Fruit fly (Drosophila melanogaster) whole organism, embryonic: ENCODE results near the gene ND-30.
A peak's percentile ranks its signal among the peaks of the same experiment; 100 is the strongest.

Source experiments
- ATbp ChIP-seq: fragments of 200-800 bp; sonication (Bioruptor generic); optimal IDR thresholded peaks from 2 replicates; lab custom pipeline; 2017; ENCODE audit warnings: missing biosample characterization, mild to moderate bottlenecking, missing genetic modification characterization, missing genetic modification reagents
- Abd-B ChIP-seq: fragments of 200-800 bp; sonication (Bioruptor generic); optimal IDR thresholded peaks from 2 replicates; lab custom pipeline; 2018; ENCODE audit warnings: missing biosample characterization, mild to moderate bottlenecking, missing genetic modification characterization, moderate library complexity
- Blimp-1 ChIP-seq: fragments of 200-800 bp; sonication (Bioruptor generic); optimal IDR thresholded peaks from 3 replicates; lab custom pipeline; 2018; ENCODE audit warnings: missing biosample characterization, missing genetic modification characterization, mild to moderate bottlenecking, moderate library complexity, missing genetic modification reagents
- CG10543 ChIP-seq: fragments of 200-800 bp; sonication (Bioruptor generic); optimal IDR thresholded peaks from 3 replicates; lab custom pipeline; 2017; ENCODE audit warnings: missing biosample characterization, mild to moderate bottlenecking, missing genetic modification characterization, moderate library complexity
- CG10959 ChIP-seq: fragments of 200-800 bp; sonication (Bioruptor generic); IDR thresholded peaks from 2 replicates; pipeline ENCODE4 v1.3.6; 2022; ENCODE audit warnings: missing biosample characterization, missing genetic modification characterization
- CG12391 ChIP-seq: fragments of 200-800 bp; sonication (Bioruptor generic); optimal IDR thresholded peaks from 3 replicates; lab custom pipeline; 2018; ENCODE audit warnings: missing biosample characterization, mild to moderate bottlenecking, missing genetic modification characterization, moderate library complexity
- CG14667 ChIP-seq: fragments of 200-800 bp; sonication (Bioruptor generic); IDR thresholded peaks from 2 replicates; pipeline ENCODE4 v1.3.6; 2022; ENCODE audit warnings: missing biosample characterization, missing genetic modification characterization
- CG16863 ChIP-seq: fragments of 200-800 bp; sonication (Bioruptor generic); optimal IDR thresholded peaks from 3 replicates; lab custom pipeline; 2016; ENCODE audit warnings: missing biosample characterization, missing genetic modification characterization
- CG17385 ChIP-seq: fragments of 200-800 bp; sonication (Bioruptor generic); optimal IDR thresholded peaks from 3 replicates; lab custom pipeline; 2018; ENCODE audit warnings: missing biosample characterization, mild to moderate bottlenecking, missing genetic modification characterization
- CG17912 ChIP-seq: fragments of 200-800 bp; sonication (Bioruptor generic); optimal IDR thresholded peaks from 2 replicates; lab custom pipeline; 2018; ENCODE audit warnings: missing biosample characterization, mild to moderate bottlenecking, missing genetic modification characterization
- CG18619 ChIP-seq: fragments of 200-800 bp; sonication (Bioruptor generic); optimal IDR thresholded peaks from 3 replicates; lab custom pipeline; 2017; ENCODE audit warnings: missing biosample characterization, mild to moderate bottlenecking, missing genetic modification characterization
- CG30403 ChIP-seq: fragments of 200-800 bp; sonication (Bioruptor generic); optimal IDR thresholded peaks from 3 replicates; lab custom pipeline; 2016; ENCODE audit warnings: missing biosample characterization, missing genetic modification characterization
- CG31224 ChIP-seq: fragments of 200-800 bp; sonication (Bioruptor generic); IDR thresholded peaks from 2 replicates; pipeline ENCODE4 v1.3.6; 2022; ENCODE audit warnings: missing biosample characterization, missing genetic modification characterization
- CG6254 ChIP-seq: fragments of 200-800 bp; sonication (Bioruptor generic); optimal IDR thresholded peaks from 3 replicates; lab custom pipeline; 2017; ENCODE audit warnings: mild to moderate bottlenecking, missing biosample characterization, missing genetic modification reagents, missing genetic modification characterization
- CG6854 ChIP-seq: fragments of 200-800 bp; sonication (Bioruptor generic); optimal IDR thresholded peaks from 3 replicates; lab custom pipeline; 2017; ENCODE audit warnings: missing biosample characterization, mild to moderate bottlenecking, missing genetic modification characterization
- CG7271 ChIP-seq: fragments of 200-800 bp; sonication (Bioruptor generic); optimal IDR thresholded peaks from 2 replicates; lab custom pipeline; 2018; ENCODE audit warnings: missing biosample characterization, mild to moderate bottlenecking, missing genetic modification characterization, moderate library complexity
- CG8924 ChIP-seq: fragments of 200-800 bp; optimal IDR thresholded peaks from 3 replicates; lab custom pipeline; 2019; ENCODE audit warnings: missing biosample characterization, mild to moderate bottlenecking, missing genetic modification characterization, moderate library complexity
- CG9215 ChIP-seq: fragments of 200-800 bp; sonication (Bioruptor generic); IDR thresholded peaks from 2 replicates; pipeline ENCODE4 v1.3.6; 2022; ENCODE audit warnings: missing biosample characterization, missing genetic modification characterization
- CG9437 ChIP-seq: fragments of 200-800 bp; sonication (Bioruptor generic); optimal IDR thresholded peaks from 2 replicates; lab custom pipeline; 2018; ENCODE audit warnings: missing biosample characterization, mild to moderate bottlenecking, missing genetic modification characterization
- CG9797 ChIP-seq: fragments of 200-800 bp; sonication (Bioruptor generic); optimal IDR thresholded peaks from 3 replicates; lab custom pipeline; 2018; ENCODE audit warnings: missing biosample characterization, mild to moderate bottlenecking, missing genetic modification characterization
- D19A ChIP-seq: fragments of 200-800 bp; optimal IDR thresholded peaks from 3 replicates; lab custom pipeline; 2019; ENCODE audit warnings: missing biosample characterization, mild to moderate bottlenecking, missing genetic modification characterization, moderate library complexity
- Dbx ChIP-seq: fragments of 200-800 bp; sonication (Bioruptor generic); IDR thresholded peaks from 3 replicates; pipeline ENCODE4 v1.3.6; 2022; ENCODE audit warnings: missing biosample characterization, missing genetic modification characterization
- Fer3 ChIP-seq: fragments of 200-800 bp; sonication (Bioruptor generic); optimal IDR thresholded peaks from 2 replicates; lab custom pipeline; 2018; ENCODE audit warnings: missing biosample characterization, mild to moderate bottlenecking, missing genetic modification characterization, moderate library complexity
- GATAe ChIP-seq: fragments of 200-800 bp; sonication (Bioruptor generic); conservative IDR thresholded peaks from 2 replicates; pipeline ENCODE4 v1.3.6; 2022; ENCODE audit warnings: missing biosample characterization, missing genetic modification characterization
- Hr51 ChIP-seq, 2 experiments: fragments of 200-800 bp; sonication (Bioruptor generic); optimal IDR thresholded peaks; 2 replicates in 1 of 2; 3 replicates in 1 of 2; lab custom pipeline; 2016 to 2018; ENCODE audit warnings: missing biosample characterization in 2 of 2, missing genetic modification characterization in 2 of 2, mild to moderate bottlenecking in 1 of 2, moderate library complexity in 1 of 2
- Hsf ChIP-seq: fragments of 200-800 bp; sonication (Bioruptor generic); optimal IDR thresholded peaks from 3 replicates; lab custom pipeline; 2016; ENCODE audit warnings: missing biosample characterization, missing genetic modification characterization
- NC2β ChIP-seq: fragments of 200-800 bp; sonication (Bioruptor generic); optimal IDR thresholded peaks from 2 replicates; lab custom pipeline; 2016; ENCODE audit warnings: missing biosample characterization, missing genetic modification characterization
- PHDP ChIP-seq: fragments of 200-800 bp; sonication (Bioruptor generic); optimal IDR thresholded peaks from 3 replicates; lab custom pipeline; 2018; ENCODE audit warnings: missing biosample characterization, mild to moderate bottlenecking, missing genetic modification characterization, moderate library complexity
- Rfx ChIP-seq: fragments of 200-800 bp; sonication (Bioruptor generic); IDR thresholded peaks from 2 replicates; pipeline ENCODE4 v1.3.6; 2022; ENCODE audit warnings: missing biosample characterization, missing genetic modification characterization
- Side ChIP-seq: fragments of 200-800 bp; sonication (Bioruptor generic); optimal IDR thresholded peaks from 2 replicates; lab custom pipeline; 2016; ENCODE audit warnings: missing biosample characterization, missing genetic modification characterization
- YL-1 ChIP-seq: fragments of 200-800 bp; sonication (Bioruptor generic); optimal IDR thresholded peaks from 3 replicates; lab custom pipeline; 2017; ENCODE audit warnings: missing biosample characterization, mild to moderate bottlenecking, missing genetic modification characterization
- az2 ChIP-seq: fragments of 200-800 bp; sonication (Bioruptor generic); optimal IDR thresholded peaks from 3 replicates; lab custom pipeline; 2016; ENCODE audit warnings: missing biosample characterization, missing genetic modification characterization
- chif ChIP-seq, 2 experiments: fragments of 200-800 bp; sonication (Bioruptor generic); optimal IDR thresholded peaks; 3 replicates each; lab custom pipeline; 2016; ENCODE audit warnings: missing biosample characterization in 2 of 2, missing genetic modification characterization in 2 of 2
- croc ChIP-seq: fragments of 200-800 bp; sonication (Bioruptor generic); conservative IDR thresholded peaks from 3 replicates; pipeline ENCODE4 v1.3.6; 2022; ENCODE audit warnings: missing biosample characterization, missing genetic modification characterization
- dan ChIP-seq: fragments of 200-800 bp; sonication (Bioruptor generic); IDR thresholded peaks from 2 replicates; pipeline ENCODE4 v1.3.6; 2022; ENCODE audit warnings: missing biosample characterization, missing genetic modification characterization
- danr ChIP-seq: fragments of 200-800 bp; sonication (Bioruptor generic); IDR thresholded peaks from 2 replicates; pipeline ENCODE4 v1.3.6; 2022; ENCODE audit warnings: missing biosample characterization, missing genetic modification characterization
- dm ChIP-seq: fragments of 200-800 bp; sonication (Bioruptor generic); optimal IDR thresholded peaks from 3 replicates; lab custom pipeline; 2016; ENCODE audit warnings: missing biosample characterization, missing genetic modification characterization
- fd3F ChIP-seq: fragments of 200-800 bp; sonication (Bioruptor generic); optimal IDR thresholded peaks from 2 replicates; lab custom pipeline; 2018; ENCODE audit warnings: missing biosample characterization, mild to moderate bottlenecking, missing genetic modification characterization, moderate library complexity
- gsb ChIP-seq: fragments of 200-800 bp; sonication (Bioruptor generic); IDR thresholded peaks from 2 replicates; pipeline ENCODE4 v1.3.6; 2022; ENCODE audit warnings: missing biosample characterization, missing genetic modification characterization
- hkb ChIP-seq, 2 experiments: fragments of 200-800 bp in 1 of 2; fragments of >200 bp in 1 of 2; sonication (Bioruptor generic) in 1 of 2; IDR thresholded peaks in 1 of 2; optimal IDR thresholded peaks in 1 of 2; 2 replicates each; pipeline versions ENCODE4 v1.3.6 to Lab custom; 2017 to 2022; ENCODE audit warnings: missing biosample characterization in 1 of 2, missing genetic modification characterization in 1 of 2
- hth ChIP-seq: fragments of >200 bp; optimal IDR thresholded peaks from 2 replicates; lab custom pipeline; 2017; ENCODE audit warnings: inconsistent platforms
- kni ChIP-seq: fragments of 200-800 bp; sonication (Bioruptor generic); optimal IDR thresholded peaks from 3 replicates; lab custom pipeline; 2017; ENCODE audit warnings: mild to moderate bottlenecking, missing biosample characterization, missing genetic modification reagents, missing genetic modification characterization
- pan ChIP-seq, 4 experiments: fragments of >200 bp in 3 of 4; fragments of 200-800 bp in 1 of 4; sonication (Bioruptor generic) in 1 of 4; optimal IDR thresholded peaks in 3 of 4; IDR thresholded peaks in 1 of 4; 2 replicates each; pipeline versions ENCODE4 v1.3.6 to Lab custom; 2017 to 2022; ENCODE audit warnings: missing biosample characterization in 2 of 4, missing genetic modification characterization in 2 of 4, mixed read lengths in 1 of 4
- row ChIP-seq: fragments of 200-800 bp; sonication (Bioruptor generic); IDR thresholded peaks from 3 replicates; pipeline ENCODE4 v1.3.6; 2022; ENCODE audit warnings: missing biosample characterization, missing genetic modification characterization
- schlank ChIP-seq: fragments of 200-800 bp; sonication (Bioruptor generic); optimal IDR thresholded peaks from 2 replicates; lab custom pipeline; 2018; ENCODE audit warnings: missing biosample characterization, mild to moderate bottlenecking, missing genetic modification characterization
- sens-2 ChIP-seq: fragments of 200-800 bp; sonication (Bioruptor generic); IDR thresholded peaks from 2 replicates; pipeline ENCODE4 v1.3.6; 2022; ENCODE audit warnings: missing biosample characterization, missing genetic modification characterization
- tio ChIP-seq: fragments of 200-800 bp; sonication (Bioruptor generic); optimal IDR thresholded peaks from 2 replicates; lab custom pipeline; 2017; ENCODE audit warnings: missing biosample characterization, missing genetic modification characterization, inconsistent platforms
- twi ChIP-seq: fragments of 200-800 bp; optimal IDR thresholded peaks from 2 replicates; lab custom pipeline; 2019; ENCODE audit warnings: missing biosample characterization, mild to moderate bottlenecking, missing genetic modification characterization, moderate library complexity
- zf30C ChIP-seq: fragments of 200-800 bp; sonication (Bioruptor generic); optimal IDR thresholded peaks from 3 replicates; lab custom pipeline; 2018; ENCODE audit warnings: missing biosample characterization, mild to moderate bottlenecking, missing genetic modification characterization

The ND-30 gene

dm6 chr3L:3192912-3193311, 33.5 kb upstream of the ND-30 start, which contains the start of gene Hsp83 (continued):
- TF ChIP-seq CG17385 (peak; percentile 96), CG31224 (peak; percentile 74), row (GFP tag; lab: Robert Waterston, UW) (peak; percentile 10; the same call in 1 of the 3 replicates), CG9797 (GFP tag; lab: Kevin White, UChicago) (peak; percentile 76), tio (peak; percentile 75), Rfx (GFP tag; lab: Robert Waterston, UW) (peak; percentile 97), NC2β (GFP tag; lab: Kevin White, UChicago) (peak; percentile 97), CG7271 (tag; lab: Kevin White, UChicago) (peak; percentile 97), CG10543 (GFP tag; lab: Kevin White, UChicago) (peak; percentile 100), gsb (peak; percentile 83), dm (peak; percentile 94), hkb (optimal IDR thresholded peaks at IDR 0.05; lab: Kevin White, UChicago) (no peak), hkb (GFP tag; IDR thresholded peaks at IDR 0.05; lab: Robert Waterston, UW) (peak; percentile 96), CG12391 (peak; percentile 95), Fer3 (tag; lab: Kevin White, UChicago) (peak; percentile 98), Dbx (GFP tag; lab: Robert Waterston, UW) (peak; percentile 95), pan (optimal IDR thresholded peaks at IDR 0.05; lab: Kevin White, UChicago) (no peak), pan (GFP tag; optimal IDR thresholded peaks at IDR 0.05 in 1 of 2, IDR thresholded peaks at IDR 0.05 in 1 of 2) (peak in 1 of 2 experiments; percentile 92), sens-2 (GFP tag; lab: Robert Waterston, UW) (peak; percentile 97), chif (GFP tag; optimal IDR thresholded peaks at IDR 0.05; lab: Kevin White, UChicago) (peak; percentile 81 to 91), zf30C (GFP tag; lab: Kevin White, UChicago) (peak; percentile 84), danr (GFP tag; lab: Robert Waterston, UW) (peak; percentile 63), Side (GFP tag; lab: Kevin White, UChicago) (peak; percentile 98), CG6254 (GFP tag; lab: Kevin White, UChicago) (peak; percentile 95), Blimp-1 (GFP tag; lab: Kevin White, UChicago) (peak; percentile 79), PHDP (peak; percentile 98), CG6854 (GFP tag; lab: Kevin White, UChicago) (peak; percentile 99), CG14667 (GFP tag; lab: Robert Waterston, UW) (peak; percentile 31; the same call in 1 of the 2 replicates), CG8924 (peak; percentile 81), fd3F (GFP tag; lab: Kevin White, UChicago) (peak; percentile 86), Abd-B (no peak), croc (peak; percentile 46), YL-1 (GFP tag; lab: Kevin White, UChicago) (peak; percentile 100), twi (tag; lab: Kevin White, UChicago) (peak; percentile 76), CG10959 (peak; percentile 81), CG9437 (GFP tag; lab: Kevin White, UChicago) (peak; percentile 91), schlank (tag; lab: Kevin White, UChicago) (peak; percentile 99), D19A (tag; lab: Kevin White, UChicago) (peak; percentile 69), CG30403 (GFP tag; lab: Kevin White, UChicago) (peak; percentile 82), ATbp (GFP tag; lab: Kevin White, UChicago) (peak; percentile 97), dan (no peak), Hsf (peak; percentile 99), CG9215 (GFP tag; lab: Robert Waterston, UW) (peak; percentile 60), GATAe (GFP tag; lab: Robert Waterston, UW) (no peak; the same call in 1 of the 2 replicates), CG18619 (GFP tag; lab: Kevin White, UChicago) (peak; percentile 98), kni (GFP tag; lab: Kevin White, UChicago) (peak; percentile 99), Hr51 (GFP tag; optimal IDR thresholded peaks at IDR 0.05; lab: Kevin White, UChicago) (peak; percentile 90 to 96), hth (lab: Kevin White, UChicago) (no peak), az2 (GFP tag; lab: Kevin White, UChicago) (peak; percentile 83), CG17912 (GFP tag; lab: Kevin White, UChicago) (peak; percentile 99), CG16863 (GFP tag; lab: Kevin White, UChicago) (peak; percentile 90)
